Fruit fly (Drosophila melanogaster): ENCODE results near the gene peg.

DNA sequence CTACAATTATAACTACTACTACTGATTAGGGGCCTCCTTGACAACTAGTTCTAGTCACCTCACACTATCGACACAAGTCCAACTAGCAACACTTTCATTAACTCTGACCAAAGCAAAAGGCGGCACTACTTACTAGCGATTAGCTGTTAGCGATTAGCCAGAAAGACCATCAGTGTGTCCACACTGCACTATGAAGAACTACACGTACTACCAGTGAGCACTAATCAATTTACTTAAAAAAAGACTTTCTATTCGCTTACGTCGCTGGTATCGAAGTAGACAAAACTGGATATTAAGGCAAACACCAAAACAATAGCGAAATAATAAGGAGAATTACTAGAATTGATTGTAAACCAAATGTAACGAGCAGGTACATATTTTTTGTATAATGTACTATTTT lies 10.2 kb downstream of the peg start:
- TF ChIP-seq Myc (optimal IDR thresholded peaks at IDR 0.05) = no peak
- no peak for TF ChIP-seq woc (GFP tag; optimal IDR thresholded peaks at IDR 0.05)
- TF ChIP-seq h (GFP tag; optimal IDR thresholded peaks at IDR 0.05) = no peak
- TF ChIP-seq pan (optimal IDR thresholded peaks at IDR 0.05) = no peak
- TF ChIP-seq rgr (GFP tag; optimal IDR thresholded peaks at IDR 0.05) = no peak
- no peak for TF ChIP-seq dmrt93B (GFP tag; optimal IDR thresholded peaks at IDR 0.05)

Data from whole organism, wandering third instar larva.